Fruit fly (Drosophila melanogaster) whole organism, embryonic: ENCODE results near the gene SMC3.
A peak's percentile ranks its signal among the peaks of the same experiment; 100 is the strongest.

ENCODE experiments used
- Abd-B ChIP-seq: fragments of 200-800 bp; sonication (Bioruptor generic); optimal IDR thresholded peaks from 2 replicates; lab custom pipeline; 2018; ENCODE audit warnings: missing biosample characterization, mild to moderate bottlenecking, missing genetic modification characterization, moderate library complexity
- Antp ChIP-seq: fragments of 200-800 bp; sonication (Bioruptor generic); optimal IDR thresholded peaks from 3 replicates; lab custom pipeline; 2016; ENCODE audit warnings: missing biosample characterization, missing genetic modification characterization
- Awh ChIP-seq: fragments of 200-800 bp; sonication (Bioruptor generic); IDR thresholded peaks from 2 replicates; pipeline ENCODE4, ENCODE4 v1.3.6; 2022; ENCODE audit warnings: missing biosample characterization, missing genetic modification characterization
- Blimp-1 ChIP-seq: fragments of 200-800 bp; sonication (Bioruptor generic); optimal IDR thresholded peaks from 3 replicates; lab custom pipeline; 2018; ENCODE audit warnings: missing biosample characterization, missing genetic modification characterization, mild to moderate bottlenecking, moderate library complexity, missing genetic modification reagents
- CG10267 ChIP-seq: fragments of 200-800 bp; sonication (Bioruptor generic); optimal IDR thresholded peaks from 2 replicates; lab custom pipeline; 2018; ENCODE audit warnings: missing biosample characterization, mild to moderate bottlenecking, missing genetic modification characterization, moderate library complexity
- CG11093 ChIP-seq: fragments of 200-800 bp; sonication (Bioruptor generic); IDR thresholded peaks from 3 replicates; pipeline ENCODE4 v1.3.6; 2022; ENCODE audit warnings: missing biosample characterization, missing genetic modification characterization
- CG12155 ChIP-seq: fragments of 200-800 bp; sonication (Bioruptor generic); optimal IDR thresholded peaks from 3 replicates; lab custom pipeline; 2016; ENCODE audit warnings: missing biosample characterization, missing genetic modification characterization
- CG12299 ChIP-seq: fragments of 200-800 bp; sonication (Bioruptor generic); optimal IDR thresholded peaks from 2 replicates; lab custom pipeline; 2018; ENCODE audit warnings: missing biosample characterization, mild to moderate bottlenecking, missing genetic modification characterization
- CG12744 ChIP-seq: fragments of 200-800 bp; sonication (Bioruptor generic); optimal IDR thresholded peaks from 2 replicates; lab custom pipeline; 2016; ENCODE audit warnings: missing biosample characterization, missing genetic modification characterization
- CG12942 ChIP-seq: fragments of 200-800 bp; sonication (Bioruptor generic); optimal IDR thresholded peaks from 3 replicates; lab custom pipeline; 2016; ENCODE audit warnings: missing biosample characterization, missing genetic modification characterization
- CG13424 ChIP-seq: fragments of 200-800 bp; sonication (Bioruptor generic); optimal IDR thresholded peaks from 2 replicates; lab custom pipeline; 2019; ENCODE audit warnings: missing biosample characterization, mild to moderate bottlenecking, missing genetic modification characterization, moderate library complexity
- CG14710 ChIP-seq: fragments of 200-800 bp; sonication (Bioruptor generic); optimal IDR thresholded peaks from 3 replicates; lab custom pipeline; 2019; ENCODE audit warnings: missing biosample characterization, mild to moderate bottlenecking, missing genetic modification characterization, moderate library complexity
- CG14860 ChIP-seq: fragments of 200-800 bp; sonication (Bioruptor generic); IDR thresholded peaks from 3 replicates; pipeline ENCODE4 v1.3.6; 2022; ENCODE audit warnings: missing biosample characterization, missing genetic modification characterization; ENCODE audit not compliant: partially characterized antibody
- CG15514 ChIP-seq: fragments of 200-800 bp; sonication (Bioruptor generic); optimal IDR thresholded peaks from 3 replicates; lab custom pipeline; 2017; ENCODE audit warnings: missing biosample characterization, missing genetic modification characterization, mild to moderate bottlenecking, moderate library complexity, missing genetic modification reagents
- CG1602 ChIP-seq: fragments of 200-800 bp; sonication (Bioruptor generic); optimal IDR thresholded peaks from 3 replicates; lab custom pipeline; 2016; ENCODE audit warnings: missing biosample characterization, missing genetic modification characterization
- CG1647 ChIP-seq: fragments of 200-800 bp; sonication (Bioruptor generic); optimal IDR thresholded peaks from 3 replicates; lab custom pipeline; 2016; ENCODE audit warnings: missing biosample characterization, missing genetic modification characterization
- CG16779 ChIP-seq: fragments of 200-800 bp; sonication (Bioruptor generic); IDR thresholded peaks from 2 replicates; pipeline ENCODE4 v1.3.6; 2022; ENCODE audit warnings: missing biosample characterization, missing genetic modification characterization
- CG16815 ChIP-seq: fragments of 200-800 bp; sonication (Bioruptor generic); optimal IDR thresholded peaks from 3 replicates; lab custom pipeline; 2017; ENCODE audit warnings: missing biosample characterization, mild to moderate bottlenecking, missing genetic modification characterization
- CG2120 ChIP-seq: fragments of 200-800 bp; sonication (Bioruptor generic); optimal IDR thresholded peaks from 3 replicates; lab custom pipeline; 2016; ENCODE audit warnings: missing biosample characterization, missing genetic modification characterization
- CG3726 ChIP-seq: fragments of 200-800 bp; sonication (Bioruptor generic); IDR thresholded peaks from 3 replicates; pipeline ENCODE4, ENCODE4 v1.3.6; 2022; ENCODE audit warnings: missing biosample characterization, missing genetic modification characterization
- CG6854 ChIP-seq: fragments of 200-800 bp; sonication (Bioruptor generic); optimal IDR thresholded peaks from 3 replicates; lab custom pipeline; 2017; ENCODE audit warnings: missing biosample characterization, mild to moderate bottlenecking, missing genetic modification characterization
- CG7745 ChIP-seq: fragments of 200-800 bp; sonication (Bioruptor generic); optimal IDR thresholded peaks from 2 replicates; lab custom pipeline; 2018; ENCODE audit warnings: missing biosample characterization, mild to moderate bottlenecking, missing genetic modification characterization, moderate library complexity
- CG7987 ChIP-seq: fragments of 200-800 bp; sonication (Bioruptor generic); optimal IDR thresholded peaks from 2 replicates; lab custom pipeline; 2018; ENCODE audit warnings: missing biosample characterization, mild to moderate bottlenecking, missing genetic modification characterization, moderate library complexity
- CG9797 ChIP-seq: fragments of 200-800 bp; sonication (Bioruptor generic); optimal IDR thresholded peaks from 3 replicates; lab custom pipeline; 2018; ENCODE audit warnings: missing biosample characterization, mild to moderate bottlenecking, missing genetic modification characterization
- CHES-1-like ChIP-seq: fragments of 200-800 bp; sonication (Bioruptor generic); optimal IDR thresholded peaks from 2 replicates; lab custom pipeline; 2016; ENCODE audit warnings: missing biosample characterization, missing genetic modification characterization
- Dp ChIP-seq: fragments of 200-800 bp; sonication (Bioruptor generic); optimal IDR thresholded peaks from 2 replicates; lab custom pipeline; 2018; ENCODE audit warnings: missing biosample characterization, mild to moderate bottlenecking, missing genetic modification characterization, moderate library complexity
- Dref ChIP-seq: fragments of 200-800 bp; sonication (Bioruptor generic); IDR thresholded peaks from 2 replicates; pipeline ENCODE4 v1.3.6; 2022; ENCODE audit warnings: missing biosample characterization, missing genetic modification characterization
- Fer1 ChIP-seq: fragments of 200-800 bp; sonication (Bioruptor generic); optimal IDR thresholded peaks from 2 replicates; lab custom pipeline; 2017; ENCODE audit warnings: missing biosample characterization, mild to moderate bottlenecking, missing genetic modification characterization
- Fer3 ChIP-seq: fragments of 200-800 bp; sonication (Bioruptor generic); optimal IDR thresholded peaks from 2 replicates; lab custom pipeline; 2018; ENCODE audit warnings: missing biosample characterization, mild to moderate bottlenecking, missing genetic modification characterization, moderate library complexity
- MBD-R2 ChIP-seq: fragments of 200-800 bp; sonication (Bioruptor generic); IDR thresholded peaks from 2 replicates; pipeline ENCODE4 v1.3.6; 2022; ENCODE audit warnings: missing biosample characterization, missing genetic modification characterization
- MTF-1 ChIP-seq: fragments of 200-800 bp; sonication (Bioruptor generic); optimal IDR thresholded peaks from 2 replicates; lab custom pipeline; 2018; ENCODE audit warnings: missing biosample characterization, mild to moderate bottlenecking, missing genetic modification characterization, borderline replicate concordance
- ab ChIP-seq: fragments of 200-800 bp; sonication (Bioruptor generic); optimal IDR thresholded peaks from 2 replicates; lab custom pipeline; 2016; ENCODE audit warnings: missing biosample characterization, missing genetic modification characterization
- cato ChIP-seq: fragments of 200-800 bp; sonication (Bioruptor generic); optimal IDR thresholded peaks from 2 replicates; lab custom pipeline; 2016; ENCODE audit warnings: missing biosample characterization, missing genetic modification characterization, borderline replicate concordance
- chif ChIP-seq, 2 experiments: fragments of 200-800 bp; sonication (Bioruptor generic); optimal IDR thresholded peaks; 3 replicates each; lab custom pipeline; 2016; ENCODE audit warnings: missing biosample characterization in 2 of 2, missing genetic modification characterization in 2 of 2
- chm ChIP-seq: fragments of 200-800 bp; sonication (Bioruptor generic); IDR thresholded peaks from 2 replicates; pipeline ENCODE4 v1.3.6; 2022; ENCODE audit warnings: missing biosample characterization, missing genetic modification characterization
- dm ChIP-seq: fragments of 200-800 bp; sonication (Bioruptor generic); optimal IDR thresholded peaks from 3 replicates; lab custom pipeline; 2016; ENCODE audit warnings: missing biosample characterization, missing genetic modification characterization
- gcm2 ChIP-seq: fragments of 200-800 bp; sonication (Bioruptor generic); optimal IDR thresholded peaks from 2 replicates; lab custom pipeline; 2016; ENCODE audit warnings: missing biosample characterization, missing genetic modification characterization
- gfzf ChIP-seq: fragments of 200-800 bp; sonication (Bioruptor generic); optimal IDR thresholded peaks from 2 replicates; lab custom pipeline; 2016; ENCODE audit warnings: missing biosample characterization, mild to moderate bottlenecking, missing genetic modification characterization, moderate library complexity
- jumu ChIP-seq: fragments of 200-800 bp; sonication (Bioruptor generic); optimal IDR thresholded peaks from 3 replicates; lab custom pipeline; 2016; ENCODE audit warnings: missing biosample characterization, missing genetic modification characterization
- maf-S ChIP-seq: fragments of 200-800 bp; sonication (Bioruptor generic); optimal IDR thresholded peaks from 2 replicates; lab custom pipeline; 2016; ENCODE audit warnings: missing biosample characterization, missing genetic modification characterization
- nerfin-2 ChIP-seq: fragments of 200-800 bp; sonication (Bioruptor generic); IDR thresholded peaks from 2 replicates; pipeline ENCODE4 v1.3.6; 2022; ENCODE audit warnings: missing biosample characterization, missing genetic modification characterization; ENCODE audit not compliant: partially characterized antibody
- phol ChIP-seq: fragments of 200-800 bp; sonication (Bioruptor generic); optimal IDR thresholded peaks from 3 replicates; lab custom pipeline; 2018; ENCODE audit warnings: missing biosample characterization, mild to moderate bottlenecking, missing genetic modification characterization, moderate library complexity
- ranshi ChIP-seq: fragments of 200-800 bp; sonication (Bioruptor generic); IDR thresholded peaks from 2 replicates; pipeline ENCODE4 v1.3.6; 2022; ENCODE audit warnings: missing biosample characterization, missing genetic modification characterization
- row ChIP-seq: fragments of 200-800 bp; sonication (Bioruptor generic); IDR thresholded peaks from 3 replicates; pipeline ENCODE4 v1.3.6; 2022; ENCODE audit warnings: missing biosample characterization, missing genetic modification characterization
- stc ChIP-seq: fragments of 200-800 bp; sonication (Bioruptor generic); IDR thresholded peaks from 2 replicates; pipeline ENCODE4 v1.3.6; 2022; ENCODE audit warnings: missing biosample characterization, missing genetic modification characterization
- trem ChIP-seq: fragments of 200-800 bp; optimal IDR thresholded peaks from 3 replicates; lab custom pipeline; 2019; ENCODE audit warnings: missing biosample characterization, mild to moderate bottlenecking, missing genetic modification characterization, moderate library complexity
- yki ChIP-seq: fragments of >200 bp; optimal IDR thresholded peaks from 3 replicates; lab custom pipeline; 2018
- z ChIP-seq: fragments of 200-800 bp; sonication (Bioruptor generic); IDR thresholded peaks from 3 replicates; pipeline ENCODE4 v1.3.6; 2022; ENCODE audit warnings: missing biosample characterization, missing genetic modification characterization
- zf30C ChIP-seq: fragments of 200-800 bp; sonication (Bioruptor generic); optimal IDR thresholded peaks from 3 replicates; lab custom pipeline; 2018; ENCODE audit warnings: missing biosample characterization, mild to moderate bottlenecking, missing genetic modification characterization

SMC3 gene

dm6 chrX:16598336-16598977 is 5.2 kb upstream of the SMC3 start (continued):
- peak; percentile 21 for TF ChIP-seq phol (tag; lab: Kevin White, UChicago)
- no peak for TF ChIP-seq zf30C (GFP tag; lab: Kevin White, UChicago)
- TF ChIP-seq CG12299 = no peak
- no peak for TF ChIP-seq dm (GFP tag; lab: Kevin White, UChicago)
- TF ChIP-seq MBD-R2 (GFP tag; lab: Robert Waterston, UW) = peak; percentile 42; the same call in 1 of the 2 replicates
- TF ChIP-seq Fer3 (tag; lab: Kevin White, UChicago) = no peak
- TF ChIP-seq nerfin-2 (GFP tag; lab: Robert Waterston, UW) = no peak
- TF ChIP-seq chm (GFP tag; lab: Robert Waterston, UW) = no peak
- peak; percentile 56 for TF ChIP-seq gfzf (GFP tag; lab: Kevin White, UChicago)
- TF ChIP-seq CG2120 (GFP tag; lab: Kevin White, UChicago) = peak; percentile 19
- TF ChIP-seq Abd-B (GFP tag; lab: Kevin White, UChicago) = no peak
- no peak for TF ChIP-seq z (GFP tag; lab: Robert Waterston, UW)
- TF ChIP-seq Antp (GFP tag; lab: Kevin White, UChicago) = no peak
- TF ChIP-seq CHES-1-like (GFP tag; lab: Kevin White, UChicago) = no peak
- TF ChIP-seq CG12744 (GFP tag; lab: Kevin White, UChicago) = no peak
- TF ChIP-seq chif (GFP tag; optimal IDR thresholded peaks at IDR 0.05; lab: Kevin White, UChicago) = no peak
- TF ChIP-seq CG16779 = no peak
- peak; percentile 10 for TF ChIP-seq CG15514
- peak; percentile 32; the same call in 1 of the 2 replicates for TF ChIP-seq Dref (GFP tag; lab: Robert Waterston, UW)
- TF ChIP-seq trem (tag; lab: Kevin White, UChicago) = peak; percentile 27
- TF ChIP-seq CG13424 (tag; lab: Kevin White, UChicago) = peak; percentile 2
- TF ChIP-seq CG9797 (GFP tag; lab: Kevin White, UChicago) = peak; percentile 42
- peak; percentile 25; the same call in 2 of the 3 replicates for TF ChIP-seq row (GFP tag; lab: Robert Waterston, UW)
- TF ChIP-seq CG6854 (GFP tag; lab: Kevin White, UChicago) = no peak
- TF ChIP-seq Fer1 (GFP tag; lab: Kevin White, UChicago) = peak; percentile 21
- TF ChIP-seq CG14860 (GFP tag; lab: Robert Waterston, UW) = no peak
- TF ChIP-seq Blimp-1 = no peak
- no peak for TF ChIP-seq CG16815 (GFP tag; lab: Kevin White, UChicago)
- TF ChIP-seq CG1647 (GFP tag; lab: Kevin White, UChicago) = no peak
- TF ChIP-seq CG3726 (GFP tag; lab: Robert Waterston, UW) = no peak
- no peak for TF ChIP-seq stc (GFP tag; lab: Robert Waterston, UW)
- TF ChIP-seq CG10267 (tag; lab: Kevin White, UChicago) = peak; percentile 5

dm6 chrX:16596250-16596793 is 3.1 kb upstream of the SMC3 start:
- TF ChIP-seq ab = no peak
- TF ChIP-seq cato (GFP tag; lab: Kevin White, UChicago) = no peak
- no peak for TF ChIP-seq CG11093 (GFP tag; lab: Robert Waterston, UW)
- TF ChIP-seq gcm2 (GFP tag; lab: Kevin White, UChicago) = no peak
- TF ChIP-seq ranshi (GFP tag; lab: Robert Waterston, UW) = no peak
- 0 out of 2 replicates have a peak, but pooled peaks have one; percentile 17 for TF ChIP-seq Awh (GFP tag; lab: Robert Waterston, UW)
- TF ChIP-seq CG12155 (GFP tag; lab: Kevin White, UChicago) = no peak
- no peak for TF ChIP-seq jumu (GFP tag; lab: Kevin White, UChicago)
- no peak for TF ChIP-seq Dp
- peak; percentile 21 for TF ChIP-seq CG7987 (GFP tag; lab: Kevin White, UChicago)
- TF ChIP-seq CG14710 (tag; lab: Kevin White, UChicago) = peak; percentile 12
- TF ChIP-seq MTF-1 (GFP tag; lab: Kevin White, UChicago) = no peak
- TF ChIP-seq CG7745 (tag; lab: Kevin White, UChicago) = peak; percentile 52
- TF ChIP-seq CG1602 = no peak
- TF ChIP-seq maf-S (GFP tag; lab: Kevin White, UChicago) = no peak
- no peak for TF ChIP-seq CG12299
- no peak for TF ChIP-seq CG12942 (GFP tag; lab: Kevin White, UChicago)
- TF ChIP-seq yki (lab: Kevin White, UChicago) = no peak
